Fruit fly (Drosophila melanogaster) whole organism: Measurements from ENCODE around the gene Mp.

ENCODE experiments used
- CG8478 ChIP-seq: fragments of >200 bp; optimal IDR thresholded peaks from 2 replicates; lab custom pipeline; 2018; ENCODE audit warnings: inconsistent platforms
- Dll ChIP-seq: fragments of >200 bp; optimal IDR thresholded peaks from 2 replicates; lab custom pipeline; 2017
- EcR ChIP-seq, 2 experiments: fragments of >200 bp; optimal IDR thresholded peaks; 2 replicates each; lab custom pipeline; 2017; ENCODE audit warnings: missing biosample characterization in 2 of 2, missing genetic modification characterization in 2 of 2, missing genetic modification reagents in 2 of 2
- pan ChIP-seq: fragments of >200 bp; optimal IDR thresholded peaks from 2 replicates; lab custom pipeline; 2017
- psq ChIP-seq: fragments of >200 bp; optimal IDR thresholded peaks from 2 replicates; lab custom pipeline; 2017
- usp ChIP-seq: fragments of >200 bp; optimal IDR thresholded peaks from 2 replicates; lab custom pipeline; 2017; ENCODE audit warnings: missing biosample characterization, missing genetic modification characterization, mixed read lengths

Mp gene

dm6 chr3L:7006421-7006820 is 7.8 kb downstream of the Mp start:
- no peak for TF ChIP-seq CG8478 (lab: Kevin White, UChicago)
- TF ChIP-seq Dll (lab: Kevin White, UChicago): no peak
- no peak for TF ChIP-seq psq (lab: Kevin White, UChicago)
- no peak for TF ChIP-seq pan (lab: Kevin White, UChicago)
- TF ChIP-seq EcR (GFP tag; optimal IDR thresholded peaks at IDR 0.05; lab: Kevin White, UChicago): no peak
- TF ChIP-seq usp (GFP tag; lab: Kevin White, UChicago): no peak

- TF ChIP-seq psq (lab: Kevin White, UChicago) (no peak), usp (GFP tag; lab: Kevin White, UChicago) (no peak), Dll (lab: Kevin White, UChicago) (no peak), CG8478 (lab: Kevin White, UChicago) (no peak), EcR (GFP tag; optimal IDR thresholded peaks at IDR 0.05; lab: Kevin White, UChicago) (no peak), pan (lab: Kevin White, UChicago) (no peak)
Observed at dm6 chr3L:7008351-7008750, 9.7 kb downstream of the Mp start.

dm6 chr3L:7009411-7009810 is 10.8 kb downstream of the Mp start:
- TF ChIP-seq pan (lab: Kevin White, UChicago): no peak
- TF ChIP-seq Dll (lab: Kevin White, UChicago): no peak
- TF ChIP-seq psq (lab: Kevin White, UChicago): no peak
- no peak for TF ChIP-seq usp (GFP tag; lab: Kevin White, UChicago)
- TF ChIP-seq CG8478 (lab: Kevin White, UChicago): no peak
- no peak for TF ChIP-seq EcR (GFP tag; optimal IDR thresholded peaks at IDR 0.05; lab: Kevin White, UChicago)

- TF ChIP-seq EcR (GFP tag; optimal IDR thresholded peaks at IDR 0.05; lab: Kevin White, UChicago) (no peak), psq (lab: Kevin White, UChicago) (no peak), Dll (lab: Kevin White, UChicago) (no peak), usp (GFP tag; lab: Kevin White, UChicago) (no peak), pan (lab: Kevin White, UChicago) (no peak), CG8478 (lab: Kevin White, UChicago) (no peak)
Observed at dm6 chr3L:7009886-7010285, 11.2 kb downstream of the Mp start.

- TF ChIP-seq Dll (lab: Kevin White, UChicago) (no peak), pan (lab: Kevin White, UChicago) (no peak), CG8478 (lab: Kevin White, UChicago) (no peak), EcR (GFP tag; optimal IDR thresholded peaks at IDR 0.05; lab: Kevin White, UChicago) (no peak)
Observed at dm6 chr3L:7012271-7012670, 13.6 kb downstream of the Mp start.

dm6 chr3L:7013568-7014305 is 15.1 kb downstream of the Mp start:
- no peak for TF ChIP-seq Dll (lab: Kevin White, UChicago)
- no peak for TF ChIP-seq usp (GFP tag; lab: Kevin White, UChicago)
- no peak for TF ChIP-seq psq (lab: Kevin White, UChicago)
- no peak for TF ChIP-seq pan (lab: Kevin White, UChicago)
- TF ChIP-seq EcR (GFP tag; optimal IDR thresholded peaks at IDR 0.05; lab: Kevin White, UChicago): no peak
- TF ChIP-seq CG8478 (lab: Kevin White, UChicago): no peak

dm6 chr3L:7026694-7027093 is 28.1 kb downstream of the Mp start, which contains the start of gene CG17744:
Gene CG17744, minus strand, starts transcription at chr3L:7026794.
- TF ChIP-seq Dll (lab: Kevin White, UChicago) (no peak), psq (lab: Kevin White, UChicago) (no peak), EcR (GFP tag; optimal IDR thresholded peaks at IDR 0.05; lab: Kevin White, UChicago) (no peak), usp (GFP tag; lab: Kevin White, UChicago) (no peak), CG8478 (lab: Kevin White, UChicago) (no peak), pan (lab: Kevin White, UChicago) (no peak)

- TF ChIP-seq Dll (lab: Kevin White, UChicago) (no peak), EcR (GFP tag; optimal IDR thresholded peaks at IDR 0.05; lab: Kevin White, UChicago) (no peak), CG8478 (lab: Kevin White, UChicago) (no peak), psq (lab: Kevin White, UChicago) (no peak), usp (GFP tag; lab: Kevin White, UChicago) (no peak), pan (lab: Kevin White, UChicago) (no peak)
Observed at dm6 chr3L:7035037-7035436, 36.4 kb downstream of the Mp start.

- TF ChIP-seq EcR (GFP tag; optimal IDR thresholded peaks at IDR 0.05; lab: Kevin White, UChicago) (no peak), Dll (lab: Kevin White, UChicago) (no peak), pan (lab: Kevin White, UChicago) (no peak), CG8478 (lab: Kevin White, UChicago) (no peak), psq (lab: Kevin White, UChicago) (no peak), usp (GFP tag; lab: Kevin White, UChicago) (no peak)
Observed at dm6 chr3L:7037843-7038242, 39.2 kb downstream of the Mp start.

dm6 chr3L:7058401-7058999 is 59.9 kb downstream of the Mp start:
- TF ChIP-seq usp (GFP tag; lab: Kevin White, UChicago) (no peak), psq (lab: Kevin White, UChicago) (no peak), CG8478 (lab: Kevin White, UChicago) (no peak), Dll (lab: Kevin White, UChicago) (no peak), EcR (GFP tag; optimal IDR thresholded peaks at IDR 0.05; lab: Kevin White, UChicago) (no peak), pan (lab: Kevin White, UChicago) (no peak)

- TF ChIP-seq CG8478 (lab: Kevin White, UChicago) (no peak), usp (GFP tag; lab: Kevin White, UChicago) (no peak), Dll (lab: Kevin White, UChicago) (no peak), EcR (GFP tag; optimal IDR thresholded peaks at IDR 0.05; lab: Kevin White, UChicago) (no peak), psq (lab: Kevin White, UChicago) (no peak), pan (lab: Kevin White, UChicago) (no peak)
Observed at dm6 chr3L:7066014-7066413, 67.4 kb downstream of the Mp start, which contains the start of gene CG14823. Gene CG14823, plus strand, starts transcription at chr3L:7066314.
